Fruit fly (Drosophila melanogaster) whole organism, embryonic: Measurements from ENCODE around the gene Ugt303B2.

Experiments
- ATbp ChIP-seq: fragments of 200-800 bp; sonication (Bioruptor generic); optimal IDR thresholded peaks from 2 replicates; lab custom pipeline; 2017; ENCODE audit warnings: missing biosample characterization, mild to moderate bottlenecking, missing genetic modification characterization, missing genetic modification reagents
- Asciz ChIP-seq: fragments of 200-800 bp; sonication (Bioruptor generic); optimal IDR thresholded peaks from 2 replicates; lab custom pipeline; 2017; ENCODE audit warnings: missing biosample characterization, mild to moderate bottlenecking, missing genetic modification characterization, missing genetic modification reagents
- Blimp-1 ChIP-seq: fragments of 200-800 bp; sonication (Bioruptor generic); optimal IDR thresholded peaks from 3 replicates; lab custom pipeline; 2018; ENCODE audit warnings: missing biosample characterization, missing genetic modification characterization, mild to moderate bottlenecking, moderate library complexity, missing genetic modification reagents
- CG11504 ChIP-seq: fragments of 200-800 bp; sonication (Bioruptor generic); optimal IDR thresholded peaks from 3 replicates; lab custom pipeline; 2019; ENCODE audit warnings: missing biosample characterization, mild to moderate bottlenecking, missing genetic modification characterization, moderate library complexity
- CG12942 ChIP-seq: fragments of 200-800 bp; sonication (Bioruptor generic); optimal IDR thresholded peaks from 3 replicates; lab custom pipeline; 2016; ENCODE audit warnings: missing biosample characterization, missing genetic modification characterization
- CG1529 ChIP-seq: fragments of 200-800 bp; sonication (Bioruptor generic); optimal IDR thresholded peaks from 3 replicates; lab custom pipeline; 2018; ENCODE audit warnings: missing biosample characterization, missing genetic modification characterization
- CG15514 ChIP-seq: fragments of 200-800 bp; sonication (Bioruptor generic); optimal IDR thresholded peaks from 3 replicates; lab custom pipeline; 2017; ENCODE audit warnings: missing biosample characterization, missing genetic modification characterization, mild to moderate bottlenecking, moderate library complexity, missing genetic modification reagents
- CG15696 ChIP-seq: fragments of 200-800 bp; sonication (Bioruptor generic); optimal IDR thresholded peaks from 2 replicates; lab custom pipeline; 2019; ENCODE audit warnings: missing biosample characterization, mild to moderate bottlenecking, missing genetic modification characterization, moderate library complexity
- CG17568 ChIP-seq: fragments of 200-800 bp; sonication (Bioruptor generic); optimal IDR thresholded peaks from 2 replicates; lab custom pipeline; 2018; ENCODE audit warnings: missing biosample characterization, mild to moderate bottlenecking, missing genetic modification characterization, moderate library complexity
- CG17612 ChIP-seq: fragments of 200-800 bp; sonication (Bioruptor generic); IDR thresholded peaks from 2 replicates; pipeline ENCODE4 v1.3.6; 2022; ENCODE audit warnings: missing biosample characterization, missing genetic modification characterization
- CG17802 ChIP-seq: fragments of 200-800 bp; sonication (Bioruptor generic); optimal IDR thresholded peaks from 2 replicates; lab custom pipeline; 2018; ENCODE audit warnings: missing biosample characterization, mild to moderate bottlenecking, missing genetic modification characterization, moderate library complexity
- CG30020 ChIP-seq: fragments of 200-800 bp; optimal IDR thresholded peaks from 2 replicates; lab custom pipeline; 2019; ENCODE audit warnings: missing biosample characterization, mild to moderate bottlenecking, missing genetic modification characterization, moderate library complexity
- CG33557 ChIP-seq: fragments of 200-800 bp; sonication (Bioruptor generic); optimal IDR thresholded peaks from 2 replicates; lab custom pipeline; 2019; ENCODE audit warnings: missing biosample characterization, mild to moderate bottlenecking, missing genetic modification characterization, moderate library complexity
- CG4360 ChIP-seq: fragments of 200-800 bp; sonication (Bioruptor generic); IDR thresholded peaks from 2 replicates; pipeline ENCODE4 v1.3.6; 2022; ENCODE audit warnings: missing biosample characterization, missing genetic modification characterization
- CG43689 ChIP-seq: fragments of 200-800 bp; sonication (Bioruptor generic); IDR thresholded peaks from 2 replicates; pipeline ENCODE4 v1.3.6; 2022; ENCODE audit warnings: missing biosample characterization, missing genetic modification characterization
- CG8089 ChIP-seq: fragments of 200-800 bp; sonication (Bioruptor generic); optimal IDR thresholded peaks from 3 replicates; lab custom pipeline; 2016; ENCODE audit warnings: missing biosample characterization, missing genetic modification characterization
- CG8478 ChIP-seq: fragments of >200 bp; optimal IDR thresholded peaks from 2 replicates; lab custom pipeline; 2018
- CG9609 ChIP-seq: fragments of 200-800 bp; sonication (Bioruptor generic); optimal IDR thresholded peaks from 3 replicates; lab custom pipeline; 2016; ENCODE audit warnings: missing biosample characterization, missing genetic modification characterization
- CG9727 ChIP-seq: fragments of 200-800 bp; sonication (Bioruptor generic); optimal IDR thresholded peaks from 3 replicates; lab custom pipeline; 2017; ENCODE audit warnings: missing biosample characterization, mild to moderate bottlenecking, missing genetic modification characterization
- D ChIP-seq, 2 experiments: fragments of 200-800 bp in 1 of 2; fragments of >200 bp in 1 of 2; sonication (Bioruptor generic) in 1 of 2; optimal IDR thresholded peaks; 2 replicates in 1 of 2; 3 replicates in 1 of 2; lab custom pipeline; 2017; ENCODE audit warnings: mild to moderate bottlenecking in 1 of 2, missing biosample characterization in 1 of 2, missing genetic modification characterization in 1 of 2, missing genetic modification reagents in 1 of 2
- Dll ChIP-seq: fragments of 200-800 bp; sonication (Bioruptor generic); IDR thresholded peaks from 4 replicates; pipeline ENCODE4 v1.3.6; 2022; ENCODE audit warnings: missing biosample characterization, missing genetic modification characterization; ENCODE audit not compliant: partially characterized antibody
- Doc2 ChIP-seq: fragments of 200-800 bp; sonication (Bioruptor generic); IDR thresholded peaks from 2 replicates; pipeline ENCODE4 v1.3.6; 2022; ENCODE audit warnings: missing biosample characterization, missing genetic modification characterization
- Dref ChIP-seq: fragments of 200-800 bp; sonication (Bioruptor generic); IDR thresholded peaks from 2 replicates; pipeline ENCODE4 v1.3.6; 2022; ENCODE audit warnings: missing biosample characterization, missing genetic modification characterization
- Hey ChIP-seq: fragments of 200-800 bp; sonication (Bioruptor generic); optimal IDR thresholded peaks from 3 replicates; lab custom pipeline; 2018; ENCODE audit warnings: missing biosample characterization, mild to moderate bottlenecking, missing genetic modification characterization
- Hr39 ChIP-seq: fragments of >200 bp; optimal IDR thresholded peaks from 2 replicates; lab custom pipeline; 2017
- Mrtf ChIP-seq: fragments of 200-800 bp; sonication (Bioruptor generic); IDR thresholded peaks from 3 replicates; pipeline ENCODE4 v1.3.6; 2022; ENCODE audit warnings: missing biosample characterization, missing genetic modification characterization
- NK7.1 ChIP-seq: fragments of 200-800 bp; sonication (Bioruptor generic); optimal IDR thresholded peaks from 3 replicates; lab custom pipeline; 2016; ENCODE audit warnings: missing biosample characterization, missing genetic modification characterization
- Nf-YC ChIP-seq: fragments of 200-800 bp; optimal IDR thresholded peaks from 3 replicates; lab custom pipeline; 2019; ENCODE audit warnings: missing biosample characterization, mild to moderate bottlenecking, missing genetic modification characterization, moderate library complexity
- Side ChIP-seq: fragments of 200-800 bp; sonication (Bioruptor generic); optimal IDR thresholded peaks from 2 replicates; lab custom pipeline; 2016; ENCODE audit warnings: missing biosample characterization, missing genetic modification characterization
- Sox102F ChIP-seq: fragments of 200-800 bp; sonication (Bioruptor generic); optimal IDR thresholded peaks from 2 replicates; lab custom pipeline; 2018; ENCODE audit warnings: missing biosample characterization, mild to moderate bottlenecking, missing genetic modification characterization, moderate library complexity
- ab ChIP-seq: fragments of 200-800 bp; sonication (Bioruptor generic); optimal IDR thresholded peaks from 2 replicates; lab custom pipeline; 2016; ENCODE audit warnings: missing biosample characterization, missing genetic modification characterization
- amos ChIP-seq: fragments of 200-800 bp; sonication (Bioruptor generic); IDR thresholded peaks from 2 replicates; pipeline ENCODE4 v1.3.6; 2022; ENCODE audit warnings: missing biosample characterization, missing genetic modification characterization; ENCODE audit not compliant: partially characterized antibody
- fd64A ChIP-seq: fragments of 200-800 bp; sonication (Bioruptor generic); optimal IDR thresholded peaks from 3 replicates; lab custom pipeline; 2018; ENCODE audit warnings: missing biosample characterization, mild to moderate bottlenecking, missing genetic modification characterization
- gce ChIP-seq: fragments of 200-800 bp; sonication (Bioruptor generic); IDR thresholded peaks from 3 replicates; pipeline ENCODE4 v1.3.6; 2022; ENCODE audit warnings: missing biosample characterization, missing genetic modification characterization
- insv ChIP-seq, 2 experiments: fragments of 200-800 bp; sonication (Bioruptor generic); optimal IDR thresholded peaks; 3 replicates each; lab custom pipeline; 2016 to 2018; ENCODE audit warnings: missing biosample characterization in 2 of 2, missing genetic modification characterization in 2 of 2
- inv ChIP-seq: fragments of 200-800 bp; sonication (Bioruptor generic); IDR thresholded peaks from 2 replicates; pipeline ENCODE4 v1.3.6; 2022; ENCODE audit warnings: missing biosample characterization, missing genetic modification characterization; ENCODE audit not compliant: partially characterized antibody
- jing ChIP-seq: fragments of 200-800 bp; sonication (Bioruptor generic); optimal IDR thresholded peaks from 2 replicates; lab custom pipeline; 2018; ENCODE audit warnings: missing biosample characterization, mild to moderate bottlenecking, missing genetic modification characterization
- kay ChIP-seq: fragments of 200-800 bp; sonication (Bioruptor generic); optimal IDR thresholded peaks from 2 replicates; lab custom pipeline; 2016; ENCODE audit warnings: missing biosample characterization, missing genetic modification characterization
- lab ChIP-seq: fragments of 200-800 bp; sonication (Bioruptor generic); optimal IDR thresholded peaks from 3 replicates; lab custom pipeline; 2017; ENCODE audit warnings: missing biosample characterization, missing genetic modification characterization, mild to moderate bottlenecking, moderate library complexity, missing genetic modification reagents
- luna ChIP-seq: fragments of 200-800 bp; sonication (Bioruptor generic); optimal IDR thresholded peaks from 2 replicates; lab custom pipeline; 2016; ENCODE audit warnings: missing biosample characterization, missing genetic modification characterization
- mirr ChIP-seq: fragments of 200-800 bp; sonication (Bioruptor generic); optimal IDR thresholded peaks from 3 replicates; lab custom pipeline; 2018; ENCODE audit warnings: missing biosample characterization, mild to moderate bottlenecking, missing genetic modification characterization
- nom ChIP-seq: fragments of 200-800 bp; sonication (Bioruptor generic); optimal IDR thresholded peaks from 2 replicates; lab custom pipeline; 2017; ENCODE audit warnings: missing biosample characterization, missing genetic modification characterization, mild to moderate bottlenecking, moderate library complexity, missing genetic modification reagents
- odd ChIP-seq: fragments of 200-800 bp; sonication (Bioruptor generic); optimal IDR thresholded peaks from 2 replicates; lab custom pipeline; 2017; ENCODE audit warnings: missing biosample characterization, mild to moderate bottlenecking, missing genetic modification characterization
- phol ChIP-seq: fragments of 200-800 bp; sonication (Bioruptor generic); optimal IDR thresholded peaks from 3 replicates; lab custom pipeline; 2018; ENCODE audit warnings: missing biosample characterization, mild to moderate bottlenecking, missing genetic modification characterization, moderate library complexity
- pnt ChIP-seq: fragments of 200-800 bp; sonication (Bioruptor generic); optimal IDR thresholded peaks from 3 replicates; lab custom pipeline; 2016; ENCODE audit warnings: missing biosample characterization, missing genetic modification characterization
- pzg ChIP-seq: fragments of 200-800 bp; sonication (Bioruptor generic); optimal IDR thresholded peaks from 3 replicates; lab custom pipeline; 2018; ENCODE audit warnings: missing biosample characterization, mild to moderate bottlenecking, missing genetic modification characterization, moderate library complexity
- ssp ChIP-seq: fragments of 200-800 bp; sonication (Bioruptor generic); IDR thresholded peaks from 2 replicates; pipeline ENCODE4 v1.3.6; 2022; ENCODE audit warnings: missing biosample characterization, missing genetic modification characterization
- tap ChIP-seq: fragments of 200-800 bp; optimal IDR thresholded peaks from 3 replicates; lab custom pipeline; 2019; ENCODE audit warnings: missing biosample characterization, mild to moderate bottlenecking, missing genetic modification characterization, moderate library complexity
- toy ChIP-seq: fragments of 200-800 bp; sonication (Bioruptor generic); IDR thresholded peaks from 2 replicates; pipeline ENCODE4 v1.3.6; 2022; ENCODE audit warnings: missing biosample characterization, missing genetic modification characterization
- tup ChIP-seq: fragments of 200-800 bp; sonication (Bioruptor generic); optimal IDR thresholded peaks from 2 replicates; lab custom pipeline; 2016; ENCODE audit warnings: missing biosample characterization, mild to moderate bottlenecking, missing genetic modification characterization, moderate library complexity
- wek ChIP-seq: fragments of 200-800 bp; sonication (Bioruptor generic); optimal IDR thresholded peaks from 3 replicates; lab custom pipeline; 2018; ENCODE audit warnings: missing biosample characterization, mild to moderate bottlenecking, missing genetic modification characterization, moderate library complexity

Ugt303B2 gene

DNA sequence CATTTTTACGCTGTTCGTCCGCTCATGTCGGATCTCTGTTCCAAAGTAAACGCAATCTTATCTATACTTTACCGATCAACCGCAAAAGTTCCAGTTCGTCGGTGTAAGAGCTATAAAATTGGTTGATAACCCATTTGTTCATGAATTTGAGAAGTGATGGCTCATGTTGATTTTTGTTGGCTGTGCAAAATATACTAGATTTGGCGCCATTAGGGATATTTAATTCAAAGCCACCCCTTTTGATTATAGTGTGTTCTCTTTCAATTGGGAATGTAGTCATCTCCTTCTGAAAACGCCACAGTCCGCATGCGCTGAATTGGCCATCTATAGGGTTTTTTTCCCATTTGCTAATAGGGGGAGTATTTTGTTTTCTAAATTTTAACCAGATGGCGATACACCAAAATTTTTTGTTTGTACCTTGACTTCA is at the start of gene Ugt303B2 (continued):
- TF ChIP-seq Asciz (GFP tag; lab: Kevin White, UChicago) (no peak), CG8089 (no peak), fd64A (no peak), amos (no peak), nom (GFP tag; lab: Kevin White, UChicago) (no peak), CG8478 (lab: Kevin White, UChicago) (no peak), CG1529 (GFP tag; lab: Kevin White, UChicago) (no peak), D (optimal IDR thresholded peaks at IDR 0.05; lab: Kevin White, UChicago) (no peak), D (GFP tag; optimal IDR thresholded peaks at IDR 0.05; lab: Kevin White, UChicago) (no peak), lab (no peak), CG17568 (GFP tag; lab: Kevin White, UChicago) (no peak), CG17802 (tag; lab: Kevin White, UChicago) (no peak), Sox102F (no peak), CG30020 (tag; lab: Kevin White, UChicago) (no peak), Mrtf (GFP tag; lab: Robert Waterston, UW) (peak; percentile 48; the same call in 1 of the 3 replicates), tap (tag; lab: Kevin White, UChicago) (no peak), ATbp (no peak), CG15514 (GFP tag; lab: Kevin White, UChicago) (peak; percentile 97), phol (tag; lab: Kevin White, UChicago) (no peak), tup (GFP tag; lab: Kevin White, UChicago) (no peak), Hey (tag; lab: Kevin White, UChicago) (no peak), CG11504 (tag; lab: Kevin White, UChicago) (no peak), Dll (GFP tag; lab: Robert Waterston, UW) (no peak), pzg (GFP tag; lab: Kevin White, UChicago) (peak; percentile 27), Hr39 (lab: Kevin White, UChicago) (no peak), NK7.1 (no peak), Nf-YC (tag; lab: Kevin White, UChicago) (no peak), gce (GFP tag; lab: Robert Waterston, UW) (no peak), kay (GFP tag; lab: Kevin White, UChicago) (no peak), CG15696 (tag; lab: Kevin White, UChicago) (no peak), CG9609 (GFP tag; lab: Kevin White, UChicago) (no peak), CG17612 (GFP tag; lab: Robert Waterston, UW) (no peak), wek (GFP tag; lab: Kevin White, UChicago) (peak; percentile 95), Dref (GFP tag; lab: Robert Waterston, UW) (no peak), Side (peak; percentile 9), insv (GFP tag; optimal IDR thresholded peaks at IDR 0.05; lab: Kevin White, UChicago) (no peak), CG33557 (GFP tag; lab: Kevin White, UChicago) (no peak), pnt (GFP tag; lab: Kevin White, UChicago) (no peak), mirr (peak; percentile 13), CG43689 (GFP tag; lab: Robert Waterston, UW) (no peak), luna (GFP tag; lab: Kevin White, UChicago) (no peak), jing (GFP tag; lab: Kevin White, UChicago) (no peak), ab (GFP tag; lab: Kevin White, UChicago) (no peak), CG4360 (no peak), toy (no peak), CG9727 (GFP tag; lab: Kevin White, UChicago) (no peak), Doc2 (GFP tag; lab: Robert Waterston, UW) (no peak), inv (GFP tag; lab: Robert Waterston, UW) (no peak), Blimp-1 (GFP tag; lab: Kevin White, UChicago) (no peak), ssp (GFP tag; lab: Robert Waterston, UW) (no peak), CG12942 (GFP tag; lab: Kevin White, UChicago) (no peak), odd (GFP tag; lab: Kevin White, UChicago) (no peak)
